Worm (Caenorhabditis elegans) whole organism, mixed stage, embryonic: ENCODE results near the gene T02E9.5.

Experiments used
- ces-1 ChIP-seq: fragments of 150-350 bp; optimal IDR thresholded peaks from 2 replicates; lab custom pipeline; 2014; ENCODE audit warnings: missing biosample characterization, missing genetic modification reagents, missing genetic modification characterization
- drap-1 ChIP-seq: fragments of 200-800 bp; sonication (Bioruptor generic); optimal IDR thresholded peaks from 3 replicates; lab custom pipeline; 2018; ENCODE audit warnings: mild to moderate bottlenecking, missing genetic modification characterization, missing compliant biosample characterization
- ham-2 ChIP-seq: fragments of 200-800 bp; sonication (Bioruptor generic); optimal IDR thresholded peaks from 2 replicates; lab custom pipeline; 2018; ENCODE audit warnings: mild to moderate bottlenecking, missing genetic modification characterization, missing compliant biosample characterization
- lsy-2 ChIP-seq: fragments of 150-350 bp; optimal IDR thresholded peaks from 2 replicates; lab custom pipeline; 2014; ENCODE audit warnings: missing biosample characterization, missing genetic modification characterization
- mep-1 ChIP-seq: fragments of 150-350 bp; optimal IDR thresholded peaks from 2 replicates; lab custom pipeline; 2017; ENCODE audit warnings: missing biosample characterization, missing genetic modification reagents, missing genetic modification characterization, inconsistent platforms
- nhr-12 ChIP-seq: fragments of 150-350 bp; optimal IDR thresholded peaks from 2 replicates; lab custom pipeline; 2014; ENCODE audit warnings: missing biosample characterization, missing genetic modification characterization
- nhr-237 ChIP-seq: fragments of 150-350 bp; optimal IDR thresholded peaks from 2 replicates; lab custom pipeline; 2014; ENCODE audit warnings: missing biosample characterization, missing genetic modification characterization
- nhr-76 ChIP-seq: sonication (generic microtip); optimal IDR thresholded peaks from 2 replicates; lab custom pipeline; 2017; ENCODE audit warnings: missing biosample characterization, missing genetic modification characterization
- pha-4 ChIP-seq: fragments of 150-350 bp; optimal IDR thresholded peaks from 2 replicates; lab custom pipeline; 2018; ENCODE audit warnings: missing biosample characterization, missing genetic modification reagents, missing genetic modification characterization
- snpc-4 ChIP-seq: fragments of 150-350 bp; optimal IDR thresholded peaks from 2 replicates; lab custom pipeline; 2014; ENCODE audit warnings: missing biosample characterization, missing genetic modification characterization
- sptf-1 ChIP-seq: sonication (generic microtip); optimal IDR thresholded peaks from 2 replicates; lab custom pipeline; 2017; ENCODE audit warnings: mild to moderate bottlenecking, missing genetic modification characterization, moderate library complexity, missing compliant biosample characterization
- unc-62 ChIP-seq: fragments of 150-350 bp; optimal IDR thresholded peaks from 2 replicates; lab custom pipeline; 2014; ENCODE audit warnings: missing biosample characterization, missing genetic modification reagents, missing genetic modification characterization
- ztf-11 ChIP-seq: fragments of 150-350 bp; optimal IDR thresholded peaks from 2 replicates; lab custom pipeline; 2014; ENCODE audit warnings: missing biosample characterization, missing genetic modification characterization

DNA sequence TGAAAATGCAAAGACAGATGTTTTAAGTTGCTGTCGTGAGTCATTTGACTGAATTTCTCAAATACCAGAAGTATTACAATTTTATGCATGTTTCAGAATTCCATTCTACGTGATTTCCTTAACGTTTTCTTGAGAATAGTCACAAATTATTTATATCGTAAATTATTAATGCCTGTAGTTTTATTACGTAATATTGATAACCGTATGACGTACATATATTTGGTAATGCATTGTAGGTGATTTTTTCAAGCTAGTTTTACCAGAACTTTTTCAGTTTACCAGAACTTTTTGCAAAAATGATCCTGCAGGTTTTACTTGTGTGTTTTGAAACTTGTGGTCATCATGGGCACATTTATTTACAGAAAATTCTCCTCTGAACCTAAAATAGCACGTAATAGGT, 31.9 kb downstream of the T02E9.5 start:
- no peak for TF ChIP-seq unc-62
- TF ChIP-seq lsy-2: no peak
- TF ChIP-seq ces-1 (GFP tag; lab: Kevin White, UChicago): no peak
- TF ChIP-seq ztf-11 (tag; lab: Kevin White, UChicago): no peak
- no peak for TF ChIP-seq snpc-4 (tag; lab: Kevin White, UChicago)
- no peak for TF ChIP-seq nhr-237 (tag; lab: Kevin White, UChicago)
- no peak for TF ChIP-seq sptf-1 (tag; lab: Kevin White, UChicago)
- TF ChIP-seq ham-2 (GFP tag; lab: Kevin White, UChicago): no peak
- no peak for TF ChIP-seq mep-1 (tag; lab: Kevin White, UChicago)
- no peak for TF ChIP-seq pha-4 (tag; lab: Kevin White, UChicago)
- no peak for TF ChIP-seq drap-1 (GFP tag; lab: Kevin White, UChicago)
- no peak for TF ChIP-seq nhr-12 (tag; lab: Kevin White, UChicago)
- no peak for TF ChIP-seq nhr-76 (tag; lab: Kevin White, UChicago)
